Fruit fly (Drosophila melanogaster): ENCODE data around the gene BobA.
A peak's percentile ranks its signal among the peaks of the same experiment; 100 is the strongest.

BobA gene

DNA sequence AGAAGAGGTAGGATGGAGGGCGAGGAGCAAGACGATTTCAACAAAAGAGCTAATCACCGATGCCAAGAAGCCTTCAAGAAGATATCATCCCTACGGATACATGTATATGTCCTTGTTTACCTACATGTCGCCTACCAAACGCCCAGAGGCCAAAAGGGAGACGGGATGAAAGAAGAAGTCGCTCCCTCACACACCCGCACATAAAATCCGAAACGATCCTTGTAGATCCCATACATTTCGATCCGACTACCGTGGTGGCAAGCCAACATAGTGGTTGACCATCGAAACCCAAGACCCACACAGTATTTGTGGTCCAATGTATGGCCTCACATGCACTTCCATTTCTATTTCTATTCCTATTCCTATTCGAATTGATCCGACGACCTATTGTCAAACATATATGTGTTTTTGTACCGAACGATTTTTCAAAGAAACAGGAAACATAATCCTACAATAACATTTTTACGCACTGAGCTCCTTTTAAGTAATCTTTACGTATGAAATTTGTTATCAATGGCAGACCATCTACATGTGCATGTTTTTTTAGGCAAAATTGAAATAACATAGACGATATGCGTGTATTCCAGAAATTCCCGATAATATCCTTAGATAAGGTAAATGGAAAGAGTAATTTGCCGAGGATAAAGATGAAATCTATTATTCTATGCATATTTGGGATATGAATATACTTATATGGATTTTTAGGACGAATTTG is 12.8 kb upstream of the BobA start (continued):
- TF ChIP-seq wek (GFP tag; optimal IDR thresholded peaks at IDR 0.05) (no peak), ci (GFP tag; IDR thresholded peaks at IDR 0.05) (no peak), CG8281 (tag; optimal IDR thresholded peaks at IDR 0.05) (no peak), CG9215 (GFP tag; IDR thresholded peaks at IDR 0.05) (no peak), pros (GFP tag; optimal IDR thresholded peaks at IDR 0.05) (peak; percentile 82), sqz (GFP tag; optimal IDR thresholded peaks at IDR 0.05) (no peak), CG6813 (GFP tag; optimal IDR thresholded peaks at IDR 0.05) (no peak), fd64A (GFP tag; optimal IDR thresholded peaks at IDR 0.05) (no peak), CG12155 (GFP tag; optimal IDR thresholded peaks at IDR 0.05) (no peak), CG15601 (tag; optimal IDR thresholded peaks at IDR 0.05) (no peak), kni (GFP tag; optimal IDR thresholded peaks at IDR 0.05) (peak; percentile 73), CG1603 (tag; optimal IDR thresholded peaks at IDR 0.05) (no peak)

- TF ChIP-seq org-1 (GFP tag; optimal IDR thresholded peaks at IDR 0.05) (no peak), nom (GFP tag; optimal IDR thresholded peaks at IDR 0.05) (no peak), croc (GFP tag; conservative IDR thresholded peaks at IDR 0.05) (no peak), hth (optimal IDR thresholded peaks at IDR 0.05) (no peak), CG10147 (GFP tag; optimal IDR thresholded peaks at IDR 0.05) (no peak), ATbp (GFP tag; optimal IDR thresholded peaks at IDR 0.05) (no peak), CG17328 (GFP tag; IDR thresholded peaks at IDR 0.05) (no peak), D (optimal IDR thresholded peaks at IDR 0.05) (peak; percentile 23), D (GFP tag; optimal IDR thresholded peaks at IDR 0.05) (no peak), CG11723 (GFP tag; optimal IDR thresholded peaks at IDR 0.05) (no peak), Ets65A (GFP tag) (peak; percentile 18), Asciz (GFP tag; optimal IDR thresholded peaks at IDR 0.05) (no peak), CG1024 (GFP tag; IDR thresholded peaks at IDR 0.05) (no peak), CG5953 (GFP tag; IDR thresholded peaks at IDR 0.05) (no peak), bsh (GFP tag; optimal IDR thresholded peaks at IDR 0.05) (no peak), CG15479 (GFP tag; optimal IDR thresholded peaks at IDR 0.05) (peak; percentile 94), CG32772 (GFP tag; IDR thresholded peaks at IDR 0.05) (no peak), mirr (GFP tag; optimal IDR thresholded peaks at IDR 0.05) (no peak), CG9876 (GFP tag; optimal IDR thresholded peaks at IDR 0.05) (no peak), CG17829 (tag; optimal IDR thresholded peaks at IDR 0.05) (no peak), grn (GFP tag; optimal IDR thresholded peaks at IDR 0.05) (peak; percentile 75), Stat92E (GFP tag; optimal IDR thresholded peaks at IDR 0.05) (no peak), crol (GFP tag; IDR thresholded peaks at IDR 0.05) (no peak), Bgb (GFP tag; IDR thresholded peaks at IDR 0.05; ENCODE audit: partially characterized antibody) (no peak), twi (tag; optimal IDR thresholded peaks at IDR 0.05) (no peak)
Measured at dm6 chr3L:14957033-14957328, 11.1 kb upstream of the BobA start.

DNA sequence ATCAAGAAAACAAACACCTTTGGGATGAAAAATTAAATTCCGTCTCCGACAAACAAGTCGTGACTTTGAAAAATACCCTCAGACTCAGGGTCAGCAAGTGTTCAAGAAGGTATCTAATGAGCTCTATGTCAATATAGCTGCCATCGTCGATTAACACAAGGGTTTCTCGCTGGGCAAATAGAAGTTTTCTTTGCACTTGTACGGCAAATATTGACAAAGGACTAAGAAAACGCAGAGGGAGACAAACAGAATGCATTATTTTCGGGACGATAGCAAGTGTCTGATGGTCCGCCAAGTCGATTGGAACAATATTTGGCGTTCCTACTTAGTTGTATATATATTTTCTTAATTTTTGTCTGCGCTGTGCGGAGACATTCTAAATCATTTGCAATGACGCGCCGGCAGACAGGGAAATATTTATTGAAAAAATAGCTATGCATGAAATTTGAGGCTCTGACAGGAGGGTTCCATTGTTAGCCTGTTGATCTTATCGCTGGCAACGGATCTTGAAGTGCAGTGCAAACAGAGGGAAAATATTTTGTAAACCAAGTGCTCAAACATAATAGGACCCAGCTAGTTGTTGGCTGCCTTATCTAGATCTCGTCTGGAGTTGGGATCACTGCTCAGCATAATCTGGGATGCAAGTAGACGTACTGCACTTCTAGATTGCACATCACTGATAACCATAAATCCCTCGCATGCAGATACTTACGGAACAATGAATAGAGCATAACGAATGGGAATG is 10.5 kb upstream of the BobA start:
- TF ChIP-seq Xrp1 (GFP tag; IDR thresholded peaks at IDR 0.05) (peak; percentile 70), CG4854 (GFP tag; optimal IDR thresholded peaks at IDR 0.05) (peak; percentile 14), CG11085 (GFP tag; IDR thresholded peaks at IDR 0.05) (no peak), psq (GFP tag; optimal IDR thresholded peaks at IDR 0.05) (peak; percentile 54), Side (GFP tag; optimal IDR thresholded peaks at IDR 0.05) (peak; percentile 59), Nf-YB (GFP tag; optimal IDR thresholded peaks at IDR 0.05) (peak; percentile 57), hth (optimal IDR thresholded peaks at IDR 0.05) (no peak), CG12744 (GFP tag; optimal IDR thresholded peaks at IDR 0.05) (peak; percentile 58), CG3838 (GFP tag; optimal IDR thresholded peaks at IDR 0.05) (peak; percentile 24), org-1 (GFP tag; optimal IDR thresholded peaks at IDR 0.05) (peak; percentile 46), insv (GFP tag; optimal IDR thresholded peaks at IDR 0.05) (peak in 1 of 2 experiments; percentile 63), fd102C (GFP tag; optimal IDR thresholded peaks at IDR 0.05) (peak; percentile 100), wek (GFP tag; optimal IDR thresholded peaks at IDR 0.05) (peak; percentile 32), CG3847 (GFP tag; IDR thresholded peaks at IDR 0.05) (no peak)
